Worm (Caenorhabditis elegans): Measurements from ENCODE around the gene ift-74.

Gene ift-74

DNA sequence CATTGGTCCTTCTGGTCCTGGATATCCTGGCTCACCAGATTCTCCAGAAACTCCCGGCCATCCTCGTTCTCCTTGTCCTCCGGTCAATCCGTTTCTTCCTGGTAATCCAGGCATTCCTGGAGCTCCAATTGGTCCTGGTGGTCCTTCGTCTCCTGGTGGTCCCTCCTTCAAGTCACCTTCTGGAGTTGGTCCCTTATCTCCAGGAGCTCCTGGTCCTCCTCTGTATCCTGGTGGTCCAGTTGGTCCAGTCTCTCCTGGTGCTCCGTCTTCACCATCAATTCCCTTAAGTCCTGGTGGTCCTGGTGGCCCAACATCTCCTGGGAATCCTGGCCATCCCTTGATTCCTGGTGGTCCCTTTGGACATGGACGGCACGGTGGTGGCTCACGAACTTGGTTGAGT, 30.8 kb downstream of the ift-74 start:
- TF ChIP-seq tlp-1 (tag; optimal IDR thresholded peaks at IDR 0.05) (no peak), efl-1 (optimal IDR thresholded peaks at IDR 0.05) (no peak), efl-1 (GFP tag; optimal IDR thresholded peaks at IDR 0.05 in 1 of 2) (peak in 1 of 2 experiments; percentile 14), blmp-1 (tag; optimal IDR thresholded peaks at IDR 0.05) (no peak), nhr-237 (tag; optimal IDR thresholded peaks at IDR 0.05) (no peak), lir-3 (tag; optimal IDR thresholded peaks at IDR 0.05; ENCODE audit: poor library complexity) (no peak), nhr-71 (tag; optimal IDR thresholded peaks at IDR 0.05) (no peak), unc-86 (tag; optimal IDR thresholded peaks at IDR 0.05) (no peak), lin-13 (GFP tag; optimal IDR thresholded peaks at IDR 0.05) (no peak)

ce11 chrII:6712177-6712981, 32.6 kb downstream of the ift-74 start, which contains the start of the genes dpy-10 and T14B4.19:
TSS of gene dpy-10 (minus strand) at chrII:6712227.
TSS of gene T14B4.19 (minus strand) at chrII:6712931.
- TF ChIP-seq aha-1 (tag; optimal IDR thresholded peaks at IDR 0.05): no peak
- TF ChIP-seq C04F5.9 (tag; optimal IDR thresholded peaks at IDR 0.05): no peak
- peak; percentile 64 for TF ChIP-seq nhr-85 (tag)
- TF ChIP-seq nhr-237 (tag; optimal IDR thresholded peaks at IDR 0.05): no peak
- TF ChIP-seq F16B12.6 (tag; optimal IDR thresholded peaks at IDR 0.05): no peak
- TF ChIP-seq hlh-17 (GFP tag; optimal IDR thresholded peaks at IDR 0.05; ENCODE audit: borderline replicate concordance): no peak
- TF ChIP-seq unc-62 (GFP tag; optimal IDR thresholded peaks at IDR 0.05): no peak
- no peak for TF ChIP-seq aly-2 (tag; optimal IDR thresholded peaks at IDR 0.05)
- no peak for TF ChIP-seq sup-37 (GFP tag; optimal IDR thresholded peaks at IDR 0.05)
- no peak for TF ChIP-seq lin-39 (tag; optimal IDR thresholded peaks at IDR 0.05)
- TF ChIP-seq blmp-1 (tag; optimal IDR thresholded peaks at IDR 0.05): peak; percentile 99
- TF ChIP-seq C16A3.4 (tag; optimal IDR thresholded peaks at IDR 0.05): no peak
- peak; percentile 42 for TF ChIP-seq lin-14 (GFP tag; optimal IDR thresholded peaks at IDR 0.05)
- no peak for TF ChIP-seq nhr-20 (tag; optimal IDR thresholded peaks at IDR 0.05)
- TF ChIP-seq swsn-7 (tag; optimal IDR thresholded peaks at IDR 0.05): no peak
- peak in 2 of 6 experiments; percentile 87 to 98 for TF ChIP-seq elt-3 (tag; optimal IDR thresholded peaks at IDR 0.05)
- TF ChIP-seq C34B4.2 (tag; optimal IDR thresholded peaks at IDR 0.05): no peak
- no peak for TF ChIP-seq grh-1 (GFP tag; IDR thresholded peaks at IDR 0.05)
- no peak for TF ChIP-seq jun-1 (tag; optimal IDR thresholded peaks at IDR 0.05)
- no peak for TF ChIP-seq nhr-47 (tag; optimal IDR thresholded peaks at IDR 0.05)
- TF ChIP-seq lin-35 (GFP tag; optimal IDR thresholded peaks at IDR 0.05): no peak
- TF ChIP-seq nhr-12 (tag; optimal IDR thresholded peaks at IDR 0.05): no peak
- TF ChIP-seq efl-1 (optimal IDR thresholded peaks at IDR 0.05): no peak
- no peak for TF ChIP-seq efl-1 (GFP tag; optimal IDR thresholded peaks at IDR 0.05 in 1 of 2)

DNA sequence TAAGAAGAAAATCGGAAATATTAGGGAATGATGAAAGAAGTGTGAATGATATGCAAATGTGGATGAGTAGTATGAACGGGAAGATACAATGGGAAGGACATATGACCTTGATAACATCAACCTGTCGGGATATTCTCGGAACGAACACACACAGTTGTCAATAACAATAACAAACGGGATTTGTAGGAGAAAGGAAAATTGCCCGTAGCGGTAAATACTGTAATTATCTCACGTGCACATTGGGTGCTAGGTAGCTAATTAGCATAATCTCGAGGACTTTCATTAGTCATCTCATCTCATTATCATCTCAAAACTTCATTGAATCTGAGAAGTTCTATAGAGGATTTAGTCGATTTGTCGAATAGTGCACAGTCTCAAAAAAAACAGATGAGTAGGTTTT, 33.2 kb downstream of the ift-74 start:
- TF ChIP-seq lsy-2 (tag; optimal IDR thresholded peaks at IDR 0.05) (no peak), nhr-237 (tag; optimal IDR thresholded peaks at IDR 0.05) (no peak), unc-62 (GFP tag; optimal IDR thresholded peaks at IDR 0.05) (no peak), ztf-11 (tag; optimal IDR thresholded peaks at IDR 0.05) (no peak), unc-98 (GFP tag; IDR thresholded peaks at IDR 0.05) (no peak), pqm-1 (tag; optimal IDR thresholded peaks at IDR 0.05) (no peak), fkh-10 (GFP tag; optimal IDR thresholded peaks at IDR 0.05) (no peak), nhr-19 (GFP tag; conservative IDR thresholded peaks at IDR 0.05) (no peak), mef-2 (tag; optimal IDR thresholded peaks at IDR 0.05) (no peak), ceh-63 (GFP tag; optimal IDR thresholded peaks at IDR 0.05) (no peak), elt-3 (tag; optimal IDR thresholded peaks at IDR 0.05) (no peak), fkh-4 (tag; optimal IDR thresholded peaks at IDR 0.05; ENCODE audit: borderline replicate concordance) (no peak), zip-4 (GFP tag; optimal IDR thresholded peaks at IDR 0.05) (no peak), unc-30 (tag; optimal IDR thresholded peaks at IDR 0.05) (no peak), lin-35 (GFP tag; optimal IDR thresholded peaks at IDR 0.05) (no peak), nhr-11 (tag; optimal IDR thresholded peaks at IDR 0.05) (no peak), grh-1 (GFP tag; IDR thresholded peaks at IDR 0.05) (no peak), dsc-1 (tag; optimal IDR thresholded peaks at IDR 0.05) (no peak), hlh-4 (tag; optimal IDR thresholded peaks at IDR 0.05) (no peak), mdl-1 (tag; optimal IDR thresholded peaks at IDR 0.05) (no peak)

Data from whole organism, L1 larva.